Worm (Caenorhabditis elegans) whole organism, L4/young adult: ENCODE results near the gene misc-1.

Source experiments
- W03F9.2 ChIP-seq: fragments of 150-350 bp; optimal IDR thresholded peaks from 2 replicates; lab custom pipeline; 2014; ENCODE audit warnings: missing biosample characterization, missing genetic modification characterization
- dao-5 ChIP-seq: sonication (generic microtip); optimal IDR thresholded peaks from 2 replicates; lab custom pipeline; 2016; ENCODE audit warnings: missing genotype, missing genetic modification characterization, moderate library complexity, missing compliant biosample characterization
- him-1 ChIP-seq: sonication (generic microtip); optimal IDR thresholded peaks from 2 replicates; lab custom pipeline; 2016; ENCODE audit warnings: missing genotype, missing genetic modification reagents, missing genetic modification characterization, missing compliant biosample characterization

DNA sequence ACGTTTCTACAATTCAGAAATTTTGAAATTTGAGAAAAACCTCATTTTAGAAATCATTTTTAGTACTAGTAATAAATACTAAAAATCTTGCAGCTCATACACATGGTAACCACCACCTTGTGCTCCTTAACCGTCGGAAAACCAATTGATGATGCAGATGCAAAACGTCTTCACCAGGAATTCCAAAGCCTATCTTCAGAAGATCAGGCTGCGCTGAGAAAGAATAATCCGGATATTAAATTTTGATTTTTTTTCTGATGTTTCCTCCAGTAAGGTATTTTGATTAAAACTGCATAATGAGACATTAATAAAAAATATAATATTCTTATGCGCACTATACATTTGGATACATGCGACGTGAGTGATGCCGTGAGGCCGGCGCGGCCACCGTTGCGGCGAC, 34.4 kb downstream of the misc-1 start:
- no peak for TF ChIP-seq him-1 (tag; lab: Kevin White, UChicago)
- TF ChIP-seq W03F9.2: no peak
- TF ChIP-seq dao-5 (tag; lab: Kevin White, UChicago): no peak
